Worm (Caenorhabditis elegans): ENCODE results near the gene cfim-2.
A peak's percentile ranks its signal among the peaks of the same experiment; 100 is the strongest.

Gene cfim-2

DNA sequence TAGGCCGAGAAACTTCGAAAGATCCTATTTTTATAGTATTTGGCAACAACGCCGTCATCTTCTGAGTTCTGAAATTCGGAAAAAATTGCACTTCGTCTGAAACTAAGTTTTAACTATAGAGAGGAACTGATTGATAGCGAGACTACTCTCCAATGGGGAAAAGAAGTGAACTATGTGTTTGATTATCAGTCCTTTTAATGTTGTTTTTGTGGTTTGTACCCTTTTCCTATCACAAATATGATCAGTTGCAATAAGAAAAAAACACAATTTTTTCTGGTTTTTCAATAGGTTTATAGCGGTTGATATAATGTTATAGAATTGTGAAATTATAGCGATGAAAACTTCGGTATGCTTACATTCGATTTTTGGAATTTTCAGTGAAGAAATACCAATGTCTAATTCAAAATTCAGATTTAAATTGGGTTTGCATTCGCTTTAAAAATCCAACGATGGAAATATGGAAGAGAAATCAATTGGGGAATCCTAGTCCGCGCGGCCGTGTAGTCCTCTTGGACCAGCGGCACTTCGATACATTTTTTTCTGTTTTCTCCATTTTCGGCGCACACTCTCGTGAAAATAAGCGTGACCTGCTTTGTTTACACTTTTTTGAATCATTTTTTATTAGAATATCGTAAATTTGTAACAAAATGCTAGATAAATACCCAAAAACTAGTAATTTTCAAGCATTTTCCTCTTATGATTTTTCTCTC lies 47.3 kb downstream of the cfim-2 start, which contains the start of gene C53B4.3 (continued):
- no peak for TF ChIP-seq odd-2 (tag; optimal IDR thresholded peaks at IDR 0.05)
- no peak for TF ChIP-seq fkh-10 (GFP tag; optimal IDR thresholded peaks at IDR 0.05)
- no peak for TF ChIP-seq ama-1 (optimal IDR thresholded peaks at IDR 0.05)
- peak; percentile 83 for TF ChIP-seq hlh-8 (tag; optimal IDR thresholded peaks at IDR 0.05)
- TF ChIP-seq hlh-15 (tag; optimal IDR thresholded peaks at IDR 0.05) = no peak
- peak; percentile 96 for TF ChIP-seq tbx-7 (tag; optimal IDR thresholded peaks at IDR 0.05)
- peak; percentile 94 for TF ChIP-seq ceh-2 (tag; optimal IDR thresholded peaks at IDR 0.05)
- no peak for TF ChIP-seq ceh-45 (GFP tag; IDR thresholded peaks at IDR 0.05)
- no peak for TF ChIP-seq madf-2 (tag; optimal IDR thresholded peaks at IDR 0.05)
- TF ChIP-seq mec-3 (tag; optimal IDR thresholded peaks at IDR 0.05; ENCODE audit: borderline replicate concordance) = no peak
- no peak for TF ChIP-seq ceh-22 (tag; optimal IDR thresholded peaks at IDR 0.05)
- TF ChIP-seq C38D4.7 (GFP tag; optimal IDR thresholded peaks at IDR 0.05) = no peak
- TF ChIP-seq C08G9.2 (tag; optimal IDR thresholded peaks at IDR 0.05) = peak; percentile 97
- peak; percentile 43 for TF ChIP-seq ztf-16 (tag; optimal IDR thresholded peaks at IDR 0.05)
- no peak for TF ChIP-seq sox-4 (tag; optimal IDR thresholded peaks at IDR 0.05)
- no peak for TF ChIP-seq pat-9 (tag; optimal IDR thresholded peaks at IDR 0.05)
- no peak for TF ChIP-seq pros-1 (tag; optimal IDR thresholded peaks at IDR 0.05)
- TF ChIP-seq pax-1 (tag; optimal IDR thresholded peaks at IDR 0.05) = no peak
- TF ChIP-seq Y22D7AL.16 (tag; optimal IDR thresholded peaks at IDR 0.05) = no peak
- TF ChIP-seq dve-1 (tag; optimal IDR thresholded peaks at IDR 0.05) = no peak
- TF ChIP-seq K02D7.2 (tag; optimal IDR thresholded peaks at IDR 0.05) = no peak
- no peak for TF ChIP-seq lin-11 (tag; optimal IDR thresholded peaks at IDR 0.05)
- TF ChIP-seq unc-3 (GFP tag; conservative IDR thresholded peaks at IDR 0.05) = no peak
- TF ChIP-seq unc-3 (tag; optimal IDR thresholded peaks at IDR 0.05) = no peak
- TF ChIP-seq zip-5 (tag; optimal IDR thresholded peaks at IDR 0.05) = peak; percentile 89
- TF ChIP-seq npax-4 (tag; optimal IDR thresholded peaks at IDR 0.05) = no peak
- no peak for TF ChIP-seq eyg-1 (tag; optimal IDR thresholded peaks at IDR 0.05)

DNA sequence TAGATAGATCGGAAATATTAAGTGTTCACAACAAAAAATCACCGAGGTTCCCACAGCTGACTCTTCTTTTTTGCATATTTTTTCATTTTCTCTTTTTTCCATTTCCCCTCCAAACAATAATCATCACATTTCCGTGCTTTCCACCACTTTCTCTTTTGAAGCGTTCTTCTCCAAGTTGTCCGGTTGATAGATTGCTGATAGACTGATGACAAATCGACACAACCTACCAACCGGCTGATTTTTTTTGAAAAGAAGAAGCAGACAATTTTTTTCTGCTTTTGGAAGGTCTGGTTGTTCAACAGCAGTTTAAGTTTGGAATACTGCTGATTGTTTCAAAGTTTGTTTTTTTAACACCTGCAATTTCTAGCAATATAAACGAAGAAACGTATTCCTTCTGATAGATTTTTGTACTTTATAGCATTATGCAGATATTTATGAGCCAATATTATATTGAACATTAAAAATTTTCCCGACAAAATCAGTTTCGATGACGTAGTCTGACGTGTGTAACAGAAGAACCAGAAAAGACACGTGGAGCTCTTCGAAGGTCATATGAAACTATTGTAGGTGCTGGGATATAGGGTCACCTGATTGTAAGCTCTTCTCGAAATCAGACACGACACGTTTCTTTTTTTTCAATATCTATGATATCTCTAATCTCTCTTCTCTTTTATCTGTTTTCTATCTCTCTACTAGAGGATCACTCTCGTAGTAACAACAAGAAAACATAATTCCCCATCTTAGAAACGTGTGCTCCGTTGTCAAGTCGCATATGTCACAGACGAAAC lies 48.6 kb downstream of the cfim-2 start:
- TF ChIP-seq hlh-30 (tag; optimal IDR thresholded peaks at IDR 0.05; ENCODE audit: insufficient read depth) = peak; percentile 25
- TF ChIP-seq mec-3 (tag; optimal IDR thresholded peaks at IDR 0.05; ENCODE audit: borderline replicate concordance) = no peak

DNA sequence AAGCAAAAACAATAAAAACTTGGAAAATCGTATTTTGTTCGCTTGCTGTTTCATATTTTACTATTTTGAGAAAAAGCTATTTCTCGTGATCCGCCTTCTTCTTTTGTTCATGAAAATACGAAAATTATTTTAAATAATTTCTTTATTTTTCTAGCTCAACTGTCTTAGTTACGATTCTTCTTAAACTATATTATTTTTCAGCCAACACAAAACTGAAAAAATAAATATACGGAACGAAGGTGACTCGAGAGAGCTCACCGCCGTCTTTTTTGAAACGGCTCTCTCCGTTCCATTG lies 49.2 kb downstream of the cfim-2 start, which contains the start of gene pdzd-8:
Gene pdzd-8 (plus strand): TSS at position 196 of the 295 bp plus-strand sequence.
- TF ChIP-seq unc-55 (GFP tag; optimal IDR thresholded peaks at IDR 0.05) (no peak), pha-2 (tag; optimal IDR thresholded peaks at IDR 0.05) (no peak), che-1 (tag; optimal IDR thresholded peaks at IDR 0.05) (no peak), K02D7.2 (tag; optimal IDR thresholded peaks at IDR 0.05) (no peak), tbx-2 (tag; optimal IDR thresholded peaks at IDR 0.05) (no peak), ceh-6 (GFP tag; optimal IDR thresholded peaks at IDR 0.05) (no peak), ceh-18 (tag; optimal IDR thresholded peaks at IDR 0.05) (no peak), unc-42 (tag; optimal IDR thresholded peaks at IDR 0.05) (no peak), ahr-1 (tag; optimal IDR thresholded peaks at IDR 0.05) (no peak), ceh-19 (GFP tag; optimal IDR thresholded peaks at IDR 0.05) (no peak), ref-2 (tag; optimal IDR thresholded peaks at IDR 0.05) (no peak), hlh-15 (tag; optimal IDR thresholded peaks at IDR 0.05) (no peak), lim-6 (tag; optimal IDR thresholded peaks at IDR 0.05) (no peak), npax-4 (tag; optimal IDR thresholded peaks at IDR 0.05) (no peak), syd-9 (tag; optimal IDR thresholded peaks at IDR 0.05) (no peak), rnt-1 (tag; optimal IDR thresholded peaks at IDR 0.05) (no peak), C38D4.7 (GFP tag; optimal IDR thresholded peaks at IDR 0.05) (no peak)
